Worm (Caenorhabditis elegans) whole organism, L3 larva: ENCODE results near the gene sup-26.

ENCODE experiments used
- mdl-1 ChIP-seq: fragments of 150-350 bp; optimal IDR thresholded peaks from 2 replicates; lab custom pipeline; 2014; ENCODE audit warnings: missing biosample characterization, missing genetic modification characterization
- nhr-11 ChIP-seq: fragments of 150-350 bp; optimal IDR thresholded peaks from 2 replicates; lab custom pipeline; 2014; ENCODE audit warnings: missing biosample characterization, missing genetic modification characterization
- nhr-25 ChIP-seq: sonication (generic microtip); optimal IDR thresholded peaks from 2 replicates; lab custom pipeline; 2017; ENCODE audit warnings: missing biosample characterization, missing genetic modification characterization
- nhr-76 ChIP-seq: fragments of 150-350 bp; sonication (generic microtip); optimal IDR thresholded peaks from 5 replicates; lab custom pipeline; 2014; ENCODE audit warnings: missing biosample characterization, missing genetic modification characterization

DNA sequence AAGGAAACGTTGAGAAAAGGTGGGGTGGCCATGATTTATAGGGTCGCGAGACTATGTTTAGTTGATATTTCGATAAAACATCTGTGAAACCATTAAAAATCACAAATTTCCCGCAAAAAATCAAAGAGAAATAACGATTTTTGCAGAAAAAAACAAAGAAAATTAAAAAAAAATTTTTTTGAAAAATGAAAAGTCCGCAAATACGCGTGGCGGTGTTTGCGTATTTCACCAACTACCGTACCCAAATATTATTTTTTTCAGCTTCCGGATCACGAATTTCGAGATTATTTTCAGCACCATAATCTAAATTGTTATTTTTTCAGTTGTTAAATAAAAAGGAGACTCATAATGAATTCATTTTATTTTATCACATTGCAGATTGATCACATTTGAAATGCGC, 49.9 kb downstream of the sup-26 start:
- TF ChIP-seq mdl-1 (tag; lab: Kevin White, UChicago) (no peak), nhr-76 (tag; lab: Kevin White, UChicago) (no peak), nhr-25 (tag; lab: Kevin White, UChicago) (no peak), nhr-11 (tag; lab: Kevin White, UChicago) (no peak)
